Worm (Caenorhabditis elegans) whole organism, early embryonic: Measurements from ENCODE around the gene F59A2.5.

Experiments
- F13C5.2 ChIP-seq: sonication (generic microtip); optimal IDR thresholded peaks from 2 replicates; lab custom pipeline; 2017; ENCODE audit warnings: mild to moderate bottlenecking, missing genetic modification characterization, inconsistent platforms, missing compliant biosample characterization
- aly-1 ChIP-seq: sonication (generic microtip); optimal IDR thresholded peaks from 2 replicates; lab custom pipeline; 2016; ENCODE audit warnings: missing genetic modification characterization, missing compliant biosample characterization
- ama-1 ChIP-seq: fragments of 150-350 bp; optimal IDR thresholded peaks from 2 replicates; lab custom pipeline; 2014
- ceh-36 ChIP-seq: sonication (generic microtip); optimal IDR thresholded peaks from 2 replicates; lab custom pipeline; 2016; ENCODE audit warnings: missing genetic modification characterization, inconsistent platforms, missing compliant biosample characterization
- flt-1 ChIP-seq: fragments of 200-800 bp; sonication (Bioruptor generic); IDR thresholded peaks from 2 replicates; pipeline ENCODE4 v1.3.6; 2022; ENCODE audit warnings: missing genetic modification characterization, missing compliant biosample characterization
- hmg-4 ChIP-seq: fragments of 200-800 bp; sonication (Bioruptor generic); optimal IDR thresholded peaks from 2 replicates; lab custom pipeline; 2018; ENCODE audit warnings: mild to moderate bottlenecking, missing genetic modification characterization, missing compliant biosample characterization
- hnd-1 ChIP-seq: sonication (generic microtip); optimal IDR thresholded peaks from 2 replicates; lab custom pipeline; 2016; ENCODE audit warnings: missing genetic modification characterization, missing compliant biosample characterization
- scrt-1 ChIP-seq: fragments of 200-800 bp; sonication (Bioruptor generic); IDR thresholded peaks from 2 replicates; pipeline ENCODE4 v1.3.6; 2022; ENCODE audit warnings: missing genetic modification characterization, missing compliant biosample characterization
- tbx-37 ChIP-seq: fragments of 200-800 bp; sonication (Bioruptor generic); conservative IDR thresholded peaks from 2 replicates; pipeline ENCODE4 v1.3.6; 2022; ENCODE audit warnings: missing genetic modification reagents, missing genetic modification characterization, missing compliant biosample characterization
- tra-4 ChIP-seq: sonication (generic microtip); optimal IDR thresholded peaks from 2 replicates; lab custom pipeline; 2017; ENCODE audit warnings: missing genetic modification characterization, missing compliant biosample characterization

DNA sequence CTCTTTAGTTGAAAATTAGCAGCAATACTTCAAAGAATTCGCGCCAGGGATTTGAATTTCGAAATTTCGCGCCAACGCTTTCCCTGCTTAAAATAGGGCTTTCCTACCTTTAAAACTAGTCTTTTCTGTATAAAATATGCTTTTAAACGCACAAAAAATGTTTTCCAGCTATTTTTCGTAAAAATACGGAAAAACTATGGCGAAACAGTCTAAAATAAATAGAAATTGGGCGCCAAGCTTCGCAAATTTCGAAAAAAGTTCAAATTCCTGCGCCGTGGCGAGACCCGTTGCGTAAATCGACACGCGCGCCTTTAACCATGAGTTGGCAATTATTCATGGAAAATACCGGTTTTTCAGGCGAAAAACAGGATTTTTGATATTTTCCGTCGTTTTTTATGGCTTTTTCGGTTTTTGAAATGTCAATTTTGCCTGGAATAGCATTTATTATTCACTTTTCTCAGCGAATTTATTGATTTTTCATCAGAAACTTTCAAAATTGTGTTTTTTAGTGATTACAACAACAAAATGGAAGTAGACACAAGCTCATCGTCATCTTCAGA lies at the start of gene F59A2.5, which contains the start of gene npp-9:
- no peak for TF ChIP-seq tra-4 (tag; lab: Kevin White, UChicago)
- TF ChIP-seq ceh-36: no peak
- no peak for TF ChIP-seq tbx-37
- TF ChIP-seq ama-1 (lab: Kevin White, UChicago): no peak
- TF ChIP-seq F13C5.2 (tag; lab: Kevin White, UChicago): peak; percentile 32
- no peak for TF ChIP-seq hmg-4
- TF ChIP-seq hnd-1 (tag; lab: Kevin White, UChicago): no peak
- no peak for TF ChIP-seq aly-1 (tag; lab: Kevin White, UChicago)
- TF ChIP-seq flt-1 (GFP tag; lab: Robert Waterston, UW): no peak
- no peak for TF ChIP-seq scrt-1
